Fruit fly (Drosophila melanogaster): ENCODE measurements around the gene CG12446.
"Not testable (repeated sequence)": the region's sequence is repeated elsewhere in the genome, so short reads cannot be mapped to it uniquely, and the experiment has no call there.

CG12446 gene

dm6 chrX:22811835-22812234 is at the start of gene CG12446:
CG12446 (minus strand) TSS chrX:22811935.
- TF ChIP-seq h, psq, insv (optimal IDR thresholded peaks at IDR 0.05): not testable (repeated sequence)

- TF ChIP-seq insv (optimal IDR thresholded peaks at IDR 0.05) (no peak), psq (optimal IDR thresholded peaks at IDR 0.05) (no peak), h (optimal IDR thresholded peaks at IDR 0.05) (no peak), ttk (optimal IDR thresholded peaks at IDR 0.05) (no peak), Sin3A (optimal IDR thresholded peaks at IDR 0.05) (no peak), Myc (optimal IDR thresholded peaks at IDR 0.05) (no peak)
Measured at dm6 chrX:22859286-22859685, 47.6 kb upstream of the CG12446 start.

- TF ChIP-seq psq (optimal IDR thresholded peaks at IDR 0.05) (no peak), insv (optimal IDR thresholded peaks at IDR 0.05) (no peak), h (optimal IDR thresholded peaks at IDR 0.05) (no peak), Myc (optimal IDR thresholded peaks at IDR 0.05) (no peak), Sin3A (optimal IDR thresholded peaks at IDR 0.05) (no peak), ttk (optimal IDR thresholded peaks at IDR 0.05) (no peak)
Measured at dm6 chrX:22858076-22858475, 46.3 kb upstream of the CG12446 start.

DNA sequence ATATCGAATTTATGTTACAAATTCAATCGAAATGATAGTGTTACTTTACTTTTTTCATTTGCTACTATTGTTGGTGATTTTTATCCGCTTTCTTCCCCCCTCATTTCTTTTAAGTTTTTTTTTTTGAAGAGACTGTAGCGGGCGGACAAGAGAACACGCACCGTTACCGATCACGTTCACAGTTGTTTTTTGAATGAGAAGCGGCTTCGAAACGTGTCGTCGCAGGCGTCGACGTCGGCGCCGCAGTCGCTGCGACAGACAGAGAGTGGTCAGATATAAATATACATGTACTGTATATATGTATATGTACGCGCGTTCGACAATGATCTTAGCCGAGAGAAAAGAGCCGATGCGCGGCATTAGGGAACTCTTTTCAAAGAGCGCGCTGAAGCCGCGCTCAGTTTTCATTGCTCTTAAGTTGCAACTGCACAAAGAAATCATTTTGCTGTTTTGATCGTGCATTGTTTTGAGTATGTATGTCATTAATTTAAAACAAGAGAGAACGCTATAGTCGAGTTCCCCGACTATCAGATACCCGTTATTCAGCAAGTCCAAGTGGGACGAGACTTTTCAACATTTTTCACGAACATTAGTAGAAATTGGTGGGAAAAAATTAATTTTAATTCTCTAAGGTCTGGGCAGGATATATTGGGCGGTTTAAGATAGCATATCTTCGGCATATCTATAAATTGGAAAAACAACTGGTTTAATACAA is 43.4 kb upstream of the CG12446 start, which contains the start of gene fog:
Gene fog, minus strand, starts transcription at position 201 of the 715 bp plus-strand sequence.
- TF ChIP-seq psq (optimal IDR thresholded peaks at IDR 0.05): no peak
- TF ChIP-seq h (optimal IDR thresholded peaks at IDR 0.05): no peak
- TF ChIP-seq Sin3A (optimal IDR thresholded peaks at IDR 0.05): no peak
- TF ChIP-seq insv (optimal IDR thresholded peaks at IDR 0.05): no peak
- TF ChIP-seq Myc (optimal IDR thresholded peaks at IDR 0.05): no peak
- no peak for TF ChIP-seq ttk (optimal IDR thresholded peaks at IDR 0.05)

- no peak for TF ChIP-seq ttk (optimal IDR thresholded peaks at IDR 0.05)
- TF ChIP-seq psq (optimal IDR thresholded peaks at IDR 0.05): no peak
- no peak for TF ChIP-seq insv (optimal IDR thresholded peaks at IDR 0.05)
- no peak for TF ChIP-seq Myc (optimal IDR thresholded peaks at IDR 0.05)
- TF ChIP-seq h (optimal IDR thresholded peaks at IDR 0.05): no peak
- TF ChIP-seq Sin3A (optimal IDR thresholded peaks at IDR 0.05): no peak
Measured at dm6 chrX:22851289-22851688, 39.6 kb upstream of the CG12446 start.

DNA sequence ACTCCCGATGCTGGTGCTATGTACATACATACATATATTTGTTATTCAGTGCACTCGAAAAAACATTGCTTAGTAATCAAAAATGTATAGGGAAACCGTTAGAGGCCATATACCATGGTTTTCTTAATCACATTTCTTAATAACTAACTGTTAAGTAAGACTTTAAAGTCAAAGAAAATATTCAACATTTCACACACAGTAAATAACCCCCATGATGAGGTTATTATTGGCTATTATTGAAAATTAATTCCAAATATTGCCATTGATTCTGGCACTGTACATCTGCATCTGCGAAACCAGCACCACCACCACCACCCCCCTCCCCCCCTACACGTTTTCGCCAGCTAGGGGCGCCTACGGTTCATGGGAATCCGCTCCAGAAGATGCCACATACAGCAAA is 35.5 kb upstream of the CG12446 start:
- no peak for TF ChIP-seq Myc (optimal IDR thresholded peaks at IDR 0.05)
- TF ChIP-seq Sin3A (optimal IDR thresholded peaks at IDR 0.05): no peak
- no peak for TF ChIP-seq psq (optimal IDR thresholded peaks at IDR 0.05)
- TF ChIP-seq h (optimal IDR thresholded peaks at IDR 0.05): no peak
- TF ChIP-seq ttk (optimal IDR thresholded peaks at IDR 0.05): no peak
- no peak for TF ChIP-seq insv (optimal IDR thresholded peaks at IDR 0.05)

DNA sequence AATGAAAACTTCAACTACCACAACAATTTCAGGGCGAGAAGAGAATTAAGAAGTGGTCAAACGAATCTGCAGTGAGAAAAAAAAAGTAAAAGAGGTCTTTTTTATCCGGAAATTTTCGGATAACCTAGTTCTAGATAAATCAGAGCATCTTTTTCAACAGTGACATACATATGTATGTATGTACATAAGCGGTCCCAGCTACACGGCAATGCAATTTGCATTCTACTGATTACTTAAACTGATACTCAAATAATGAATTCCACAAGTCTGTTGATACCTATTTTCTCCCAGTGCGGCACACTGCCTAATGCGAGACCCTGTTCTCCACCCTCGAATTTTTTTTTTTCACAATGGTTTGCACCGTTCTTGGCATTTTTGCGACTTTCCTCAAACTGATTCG is 34.7 kb upstream of the CG12446 start:
- TF ChIP-seq Sin3A (optimal IDR thresholded peaks at IDR 0.05) (no peak), Myc (optimal IDR thresholded peaks at IDR 0.05) (no peak), psq (optimal IDR thresholded peaks at IDR 0.05) (no peak), h (optimal IDR thresholded peaks at IDR 0.05) (no peak)

DNA sequence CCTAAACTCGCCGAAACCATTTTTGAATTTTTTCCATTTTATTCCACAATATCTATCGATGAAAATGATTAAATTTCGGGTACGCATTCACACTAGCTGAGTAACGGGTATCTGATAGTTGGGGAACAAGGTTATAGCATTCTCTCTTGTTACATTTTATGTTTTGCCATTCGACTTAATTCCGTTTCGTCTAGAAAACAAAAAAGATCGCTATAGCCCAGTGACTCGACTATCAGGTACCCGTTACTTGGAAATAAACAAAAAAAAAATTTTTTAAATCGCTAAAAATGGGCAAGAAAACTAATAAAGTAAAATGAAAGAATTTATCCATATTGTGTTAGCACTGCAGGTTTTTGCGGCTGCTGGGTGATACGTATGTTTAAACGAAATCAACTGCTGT is 26.7 kb upstream of the CG12446 start:
- TF ChIP-seq insv (optimal IDR thresholded peaks at IDR 0.05) (no peak), h (optimal IDR thresholded peaks at IDR 0.05) (no peak), psq (optimal IDR thresholded peaks at IDR 0.05) (no peak), Myc (optimal IDR thresholded peaks at IDR 0.05) (no peak), Sin3A (optimal IDR thresholded peaks at IDR 0.05) (no peak), ttk (optimal IDR thresholded peaks at IDR 0.05) (no peak)

DNA sequence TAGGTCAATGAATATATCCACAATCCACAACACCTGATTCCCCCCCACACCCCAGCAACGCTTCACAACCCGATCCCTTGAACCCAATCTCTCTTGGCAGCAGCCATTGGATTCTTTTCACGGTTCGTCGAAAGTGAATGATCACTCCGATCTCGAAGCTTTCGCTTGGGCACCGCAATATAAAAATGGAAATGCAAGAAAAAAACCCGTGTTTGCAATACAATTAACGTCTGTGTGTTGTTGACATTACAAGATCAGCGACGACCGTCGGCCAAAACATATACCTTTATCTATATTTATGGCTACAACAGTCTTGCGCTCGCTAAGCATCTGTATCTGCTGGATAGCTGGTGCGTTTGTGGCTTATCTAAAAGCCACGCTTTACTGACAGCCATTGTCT is 25.6 kb upstream of the CG12446 start:
- TF ChIP-seq ttk (optimal IDR thresholded peaks at IDR 0.05): no peak
- no peak for TF ChIP-seq psq (optimal IDR thresholded peaks at IDR 0.05)
- TF ChIP-seq Myc (optimal IDR thresholded peaks at IDR 0.05): no peak
- no peak for TF ChIP-seq h (optimal IDR thresholded peaks at IDR 0.05)
- TF ChIP-seq insv (optimal IDR thresholded peaks at IDR 0.05): no peak
- no peak for TF ChIP-seq Sin3A (optimal IDR thresholded peaks at IDR 0.05)

DNA sequence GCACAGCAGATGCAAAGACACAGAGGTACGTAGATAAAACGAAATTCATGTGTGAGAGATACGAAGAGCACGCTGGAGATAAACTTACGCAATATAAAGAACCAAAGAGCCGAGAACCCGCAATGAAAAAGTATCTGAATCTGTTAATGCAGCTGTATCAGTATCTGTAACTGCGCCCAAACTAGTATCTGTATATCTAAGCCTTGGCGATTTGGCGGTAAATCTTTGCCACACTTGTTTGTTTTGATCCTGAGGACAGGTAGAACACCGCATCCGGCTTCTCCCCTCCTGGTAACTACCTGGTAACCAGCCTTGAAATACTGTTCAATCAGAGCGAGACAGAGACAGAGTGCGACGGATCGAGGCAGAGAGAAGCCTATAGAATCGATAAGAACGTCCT is 24.7 kb upstream of the CG12446 start:
- TF ChIP-seq ttk (optimal IDR thresholded peaks at IDR 0.05): no peak
- TF ChIP-seq Myc (optimal IDR thresholded peaks at IDR 0.05): no peak
- no peak for TF ChIP-seq psq (optimal IDR thresholded peaks at IDR 0.05)
- TF ChIP-seq h (optimal IDR thresholded peaks at IDR 0.05): no peak
- no peak for TF ChIP-seq Sin3A (optimal IDR thresholded peaks at IDR 0.05)
- no peak for TF ChIP-seq insv (optimal IDR thresholded peaks at IDR 0.05)

DNA sequence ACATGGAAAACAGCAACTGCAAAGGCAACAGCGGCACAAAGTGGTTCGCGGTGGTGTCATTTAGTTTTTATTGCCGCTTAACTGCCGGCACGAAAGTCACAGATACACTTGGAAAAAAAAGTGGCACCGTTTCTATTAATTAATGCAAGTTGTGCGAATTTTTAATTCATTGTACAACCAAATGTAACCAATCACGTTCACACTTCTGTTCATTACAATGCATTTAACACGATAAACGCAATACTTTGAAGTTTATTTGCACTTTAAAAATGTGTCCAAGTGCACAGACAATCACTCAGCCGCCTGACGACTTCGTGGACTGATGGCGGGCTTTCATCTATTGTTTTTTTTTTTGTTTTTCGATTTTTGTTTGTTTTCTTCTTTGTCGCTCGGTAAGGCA is 21.8 kb upstream of the CG12446 start:
- TF ChIP-seq psq (optimal IDR thresholded peaks at IDR 0.05) (no peak), Myc (optimal IDR thresholded peaks at IDR 0.05) (no peak), insv (optimal IDR thresholded peaks at IDR 0.05) (no peak), h (optimal IDR thresholded peaks at IDR 0.05) (no peak), ttk (optimal IDR thresholded peaks at IDR 0.05) (no peak), Sin3A (optimal IDR thresholded peaks at IDR 0.05) (no peak)

DNA sequence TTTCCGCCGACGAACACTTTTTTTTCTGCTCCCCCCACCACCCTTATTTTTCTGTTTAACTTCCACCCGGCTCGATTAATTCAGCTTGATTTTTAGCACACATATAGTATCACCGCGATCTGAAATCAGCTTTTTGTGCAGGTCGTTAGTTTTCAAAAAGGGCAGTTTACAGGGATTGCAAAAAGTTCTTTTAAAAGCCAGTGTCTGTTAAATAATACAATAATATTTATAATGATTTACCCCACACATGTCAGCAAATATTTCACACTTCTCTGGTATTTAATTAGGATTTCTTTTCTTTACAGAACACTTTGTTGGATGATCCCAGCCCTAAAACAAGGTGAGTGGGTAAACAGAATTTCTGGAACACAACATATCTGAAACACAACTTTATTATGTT is 20.4 kb upstream of the CG12446 start, which contains the start of gene CG42346:
Gene CG42346, plus strand, starts transcription at position 301 of the 400 bp plus-strand sequence.
- TF ChIP-seq ttk (optimal IDR thresholded peaks at IDR 0.05): no peak
- TF ChIP-seq psq (optimal IDR thresholded peaks at IDR 0.05): no peak
- no peak for TF ChIP-seq insv (optimal IDR thresholded peaks at IDR 0.05)
- no peak for TF ChIP-seq Sin3A (optimal IDR thresholded peaks at IDR 0.05)
- no peak for TF ChIP-seq h (optimal IDR thresholded peaks at IDR 0.05)
- TF ChIP-seq Myc (optimal IDR thresholded peaks at IDR 0.05): no peak

DNA sequence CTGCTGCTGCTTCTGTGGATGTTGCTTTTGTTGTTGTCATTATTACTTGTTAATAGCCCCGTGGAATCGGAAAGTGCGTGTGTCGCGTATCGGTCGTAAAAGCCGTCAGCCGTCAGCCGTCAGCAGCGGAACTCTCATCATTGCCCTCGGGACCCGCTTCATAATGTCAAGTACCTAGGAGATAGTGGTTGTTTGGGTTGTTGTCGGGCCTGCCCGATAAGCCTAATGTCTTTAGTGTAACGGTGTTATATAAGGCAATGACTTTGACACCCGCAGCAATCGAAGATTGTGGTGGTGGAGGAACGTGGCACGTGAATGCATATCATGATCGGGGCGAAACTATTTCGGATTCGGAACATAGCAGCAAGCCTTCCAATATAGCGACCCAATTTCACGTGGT is 18.8 kb upstream of the CG12446 start:
- TF ChIP-seq insv (optimal IDR thresholded peaks at IDR 0.05): no peak
- TF ChIP-seq Sin3A (optimal IDR thresholded peaks at IDR 0.05): no peak
- TF ChIP-seq h (optimal IDR thresholded peaks at IDR 0.05): no peak
- no peak for TF ChIP-seq Myc (optimal IDR thresholded peaks at IDR 0.05)
- TF ChIP-seq psq (optimal IDR thresholded peaks at IDR 0.05): no peak
- no peak for TF ChIP-seq ttk (optimal IDR thresholded peaks at IDR 0.05)
